Fruit fly (Drosophila melanogaster) whole organism, embryonic: ENCODE measurements around the gene CG44005.

Experiments used
- Atf3 ChIP-seq: fragments of 200-800 bp; sonication (Bioruptor generic); optimal IDR thresholded peaks from 3 replicates; lab custom pipeline; 2016; ENCODE audit warnings: missing biosample characterization, missing genetic modification characterization
- CG10321 ChIP-seq: fragments of 200-800 bp; sonication (Bioruptor generic); IDR thresholded peaks from 2 replicates; pipeline ENCODE4 v1.3.6; 2022; ENCODE audit warnings: missing biosample characterization, missing genetic modification characterization
- CG10431 ChIP-seq: fragments of 200-800 bp; sonication (Bioruptor generic); optimal IDR thresholded peaks from 3 replicates; lab custom pipeline; 2018; ENCODE audit warnings: missing biosample characterization, mild to moderate bottlenecking, missing genetic modification characterization
- CG10543 ChIP-seq: fragments of 200-800 bp; sonication (Bioruptor generic); optimal IDR thresholded peaks from 3 replicates; lab custom pipeline; 2017; ENCODE audit warnings: missing biosample characterization, mild to moderate bottlenecking, missing genetic modification characterization, moderate library complexity
- CG10654 ChIP-seq: fragments of 200-800 bp; sonication (Bioruptor generic); optimal IDR thresholded peaks from 2 replicates; lab custom pipeline; 2016; ENCODE audit warnings: missing biosample characterization, missing genetic modification characterization
- CG11696 ChIP-seq: fragments of 200-800 bp; sonication (Bioruptor generic); IDR thresholded peaks from 2 replicates; pipeline ENCODE4 v1.3.6; 2022; ENCODE audit warnings: missing biosample characterization, missing genetic modification characterization
- CG11723 ChIP-seq: fragments of 200-800 bp; sonication (Bioruptor generic); optimal IDR thresholded peaks from 2 replicates; lab custom pipeline; 2017; ENCODE audit warnings: missing biosample characterization, mild to moderate bottlenecking, missing genetic modification characterization
- CG13296 ChIP-seq: fragments of 200-800 bp; sonication (Bioruptor generic); optimal IDR thresholded peaks from 3 replicates; lab custom pipeline; 2018; ENCODE audit warnings: missing biosample characterization, mild to moderate bottlenecking, missing genetic modification characterization
- CG15269 ChIP-seq: fragments of 200-800 bp; sonication (Bioruptor generic); optimal IDR thresholded peaks from 2 replicates; lab custom pipeline; 2018; ENCODE audit warnings: missing biosample characterization, mild to moderate bottlenecking, missing genetic modification characterization, moderate library complexity
- CG17385 ChIP-seq: fragments of 200-800 bp; sonication (Bioruptor generic); optimal IDR thresholded peaks from 3 replicates; lab custom pipeline; 2018; ENCODE audit warnings: missing biosample characterization, mild to moderate bottlenecking, missing genetic modification characterization
- CG31365 ChIP-seq: fragments of 200-800 bp; sonication (Bioruptor generic); optimal IDR thresholded peaks from 2 replicates; lab custom pipeline; 2018; ENCODE audit warnings: missing biosample characterization, mild to moderate bottlenecking, missing genetic modification characterization
- CG31441 ChIP-seq: fragments of 200-800 bp; sonication (Bioruptor generic); IDR thresholded peaks from 2 replicates; pipeline ENCODE4 v1.3.6; 2022; ENCODE audit warnings: missing biosample characterization, missing genetic modification characterization
- CG34376 ChIP-seq: fragments of 200-800 bp; sonication (Bioruptor generic); optimal IDR thresholded peaks from 2 replicates; lab custom pipeline; 2018; ENCODE audit warnings: missing biosample characterization, mild to moderate bottlenecking, missing genetic modification characterization
- CG7839 ChIP-seq: fragments of 200-800 bp; sonication (Bioruptor generic); optimal IDR thresholded peaks from 3 replicates; lab custom pipeline; 2018; ENCODE audit warnings: missing biosample characterization, mild to moderate bottlenecking, missing genetic modification characterization, moderate library complexity
- CG8478 ChIP-seq: fragments of >200 bp; optimal IDR thresholded peaks from 2 replicates; lab custom pipeline; 2018
- Elba2 ChIP-seq: fragments of 200-800 bp; sonication (Bioruptor generic); optimal IDR thresholded peaks from 3 replicates; lab custom pipeline; 2016; ENCODE audit warnings: missing biosample characterization, missing genetic modification characterization
- HmgZ ChIP-seq: fragments of 200-800 bp; sonication (Bioruptor generic); optimal IDR thresholded peaks from 2 replicates; lab custom pipeline; 2018; ENCODE audit warnings: missing biosample characterization, mild to moderate bottlenecking, missing genetic modification characterization
- Hmr ChIP-seq: fragments of 200-800 bp; sonication (Bioruptor generic); optimal IDR thresholded peaks from 3 replicates; lab custom pipeline; 2017; ENCODE audit warnings: mild to moderate bottlenecking, missing biosample characterization, missing genetic modification reagents, missing genetic modification characterization
- Hr78 ChIP-seq, 2 experiments: fragments of 200-800 bp in 1 of 2; fragments of >200 bp in 1 of 2; sonication (Bioruptor generic) in 1 of 2; optimal IDR thresholded peaks; 2 replicates each; lab custom pipeline; 2017 to 2019; ENCODE audit warnings: missing biosample characterization in 2 of 2, missing genetic modification characterization in 2 of 2, mild to moderate bottlenecking in 1 of 2, moderate library complexity in 1 of 2
- Jarid2 ChIP-seq: fragments of 200-800 bp; sonication (Bioruptor generic); optimal IDR thresholded peaks from 3 replicates; lab custom pipeline; 2017; ENCODE audit warnings: mild to moderate bottlenecking, missing biosample characterization, missing genetic modification reagents, missing genetic modification characterization
- Lhr ChIP-seq: fragments of 200-800 bp; sonication (Bioruptor generic); optimal IDR thresholded peaks from 3 replicates; lab custom pipeline; 2017; ENCODE audit warnings: mild to moderate bottlenecking, missing biosample characterization, missing genetic modification reagents, missing genetic modification characterization
- Med ChIP-seq: fragments of 200-800 bp; sonication (Bioruptor generic); peaks from one replicate; lab custom pipeline; 2016; ENCODE audit warnings: missing biosample characterization, missing genetic modification characterization, mild to moderate bottlenecking, inconsistent platforms, moderate library complexity
- Meics ChIP-seq: fragments of 200-800 bp; sonication (Bioruptor generic); optimal IDR thresholded peaks from 2 replicates; lab custom pipeline; 2017; ENCODE audit warnings: missing biosample characterization, mild to moderate bottlenecking, missing genetic modification characterization
- Mrtf ChIP-seq: fragments of 200-800 bp; sonication (Bioruptor generic); IDR thresholded peaks from 3 replicates; pipeline ENCODE4 v1.3.6; 2022; ENCODE audit warnings: missing biosample characterization, missing genetic modification characterization
- Myb ChIP-seq: fragments of 200-800 bp; sonication (Bioruptor generic); optimal IDR thresholded peaks from 2 replicates; lab custom pipeline; 2016; ENCODE audit warnings: missing biosample characterization, missing genetic modification characterization
- Nf-YC ChIP-seq: fragments of 200-800 bp; optimal IDR thresholded peaks from 3 replicates; lab custom pipeline; 2019; ENCODE audit warnings: missing biosample characterization, mild to moderate bottlenecking, missing genetic modification characterization, moderate library complexity
- Pdp1 ChIP-seq, 2 experiments: fragments of 200-800 bp; sonication (Bioruptor generic); optimal IDR thresholded peaks; 3 replicates each; lab custom pipeline; 2016; ENCODE audit warnings: missing biosample characterization in 2 of 2, missing genetic modification characterization in 2 of 2, mild to moderate bottlenecking in 1 of 2, moderate library complexity in 1 of 2
- btn ChIP-seq: fragments of 200-800 bp; sonication (Bioruptor generic); optimal IDR thresholded peaks from 2 replicates; lab custom pipeline; 2016; ENCODE audit warnings: missing biosample characterization, missing genetic modification characterization
- caup ChIP-seq: fragments of 200-800 bp; sonication (Bioruptor generic); optimal IDR thresholded peaks from 3 replicates; lab custom pipeline; 2017; ENCODE audit warnings: missing biosample characterization, mild to moderate bottlenecking, missing genetic modification characterization, moderate library complexity; ENCODE audit not compliant: severe bottlenecking
- cg ChIP-seq: fragments of 200-800 bp; sonication (Bioruptor generic); optimal IDR thresholded peaks from 3 replicates; lab custom pipeline; 2019; ENCODE audit warnings: missing biosample characterization, mild to moderate bottlenecking, missing genetic modification characterization, moderate library complexity
- chinmo ChIP-seq: fragments of 200-800 bp; sonication (Bioruptor generic); IDR thresholded peaks from 4 replicates; pipeline ENCODE4 v1.3.6; 2022; ENCODE audit warnings: missing biosample characterization, missing genetic modification characterization; ENCODE audit not compliant: partially characterized antibody
- chn ChIP-seq: fragments of 200-800 bp; sonication (Bioruptor generic); optimal IDR thresholded peaks from 2 replicates; lab custom pipeline; 2016; ENCODE audit warnings: missing biosample characterization, missing genetic modification characterization
- disco-r ChIP-seq: fragments of 200-800 bp; sonication (Bioruptor generic); optimal IDR thresholded peaks from 2 replicates; lab custom pipeline; 2016; ENCODE audit warnings: missing biosample characterization, missing genetic modification characterization
- dmrt99B ChIP-seq: fragments of 200-800 bp; sonication (Bioruptor generic); optimal IDR thresholded peaks from 2 replicates; lab custom pipeline; 2018; ENCODE audit warnings: missing biosample characterization, mild to moderate bottlenecking, missing genetic modification characterization, moderate library complexity
- fd96Cb ChIP-seq: fragments of 200-800 bp; sonication (Bioruptor generic); optimal IDR thresholded peaks from 2 replicates; lab custom pipeline; 2018; ENCODE audit warnings: missing biosample characterization, mild to moderate bottlenecking, missing genetic modification characterization, moderate library complexity
- ftz-f1 ChIP-seq: fragments of 200-800 bp; sonication (Bioruptor generic); optimal IDR thresholded peaks from 2 replicates; lab custom pipeline; 2016; ENCODE audit warnings: missing biosample characterization, missing genetic modification characterization
- kni ChIP-seq: fragments of 200-800 bp; sonication (Bioruptor generic); optimal IDR thresholded peaks from 3 replicates; lab custom pipeline; 2017; ENCODE audit warnings: mild to moderate bottlenecking, missing biosample characterization, missing genetic modification reagents, missing genetic modification characterization
- knrl ChIP-seq: fragments of 200-800 bp; sonication (Bioruptor generic); IDR thresholded peaks from 3 replicates; pipeline ENCODE4 v1.3.6; 2022; ENCODE audit warnings: missing biosample characterization, missing genetic modification characterization; ENCODE audit not compliant: partially characterized antibody
- lilli ChIP-seq: fragments of 200-800 bp; sonication (Bioruptor generic); optimal IDR thresholded peaks from 3 replicates; lab custom pipeline; 2016; ENCODE audit warnings: missing biosample characterization, missing genetic modification characterization
- otp ChIP-seq: fragments of 200-800 bp; sonication (Bioruptor generic); IDR thresholded peaks from 3 replicates; pipeline ENCODE4, ENCODE4 v1.3.6; 2022; ENCODE audit warnings: missing biosample characterization, missing genetic modification characterization
- rib ChIP-seq: fragments of 200-800 bp; sonication (Bioruptor generic); IDR thresholded peaks from 2 replicates; pipeline ENCODE4 v1.3.6; 2022; ENCODE audit warnings: missing biosample characterization, missing genetic modification characterization
- sd ChIP-seq: fragments of 200-800 bp; sonication (Bioruptor generic); optimal IDR thresholded peaks from 3 replicates; lab custom pipeline; 2018; ENCODE audit warnings: missing biosample characterization, mild to moderate bottlenecking, missing genetic modification characterization, moderate library complexity
- sens ChIP-seq: fragments of 200-800 bp; sonication (Bioruptor generic); peaks from one replicate; lab custom pipeline; 2016; ENCODE audit warnings: missing biosample characterization, missing genetic modification characterization
- so ChIP-seq: fragments of 200-800 bp; sonication (Bioruptor generic); IDR thresholded peaks from 3 replicates; pipeline ENCODE4 v1.3.6; 2022; ENCODE audit warnings: missing biosample characterization, missing genetic modification characterization
- sqz ChIP-seq: fragments of 200-800 bp; sonication (Bioruptor generic); optimal IDR thresholded peaks from 3 replicates; lab custom pipeline; 2018; ENCODE audit warnings: missing biosample characterization, mild to moderate bottlenecking, missing genetic modification characterization
- stc ChIP-seq: fragments of 200-800 bp; sonication (Bioruptor generic); IDR thresholded peaks from 2 replicates; pipeline ENCODE4 v1.3.6; 2022; ENCODE audit warnings: missing biosample characterization, missing genetic modification characterization
- unpg ChIP-seq: fragments of 200-800 bp; sonication (Bioruptor generic); optimal IDR thresholded peaks from 3 replicates; lab custom pipeline; 2018; ENCODE audit warnings: missing biosample characterization, mild to moderate bottlenecking, missing genetic modification characterization, moderate library complexity
- z ChIP-seq: fragments of 200-800 bp; sonication (Bioruptor generic); IDR thresholded peaks from 3 replicates; pipeline ENCODE4 v1.3.6; 2022; ENCODE audit warnings: missing biosample characterization, missing genetic modification characterization

Gene CG44005

dm6 chr3L:18021886-18022285, 50.0 kb downstream of the CG44005 start (continued):
- 0 out of 3 replicates have a peak, but pooled peaks have one; percentile 11 for TF ChIP-seq Mrtf (GFP tag; lab: Robert Waterston, UW)

dm6 chr3L:18020944-18021343, 51.0 kb downstream of the CG44005 start:
- TF ChIP-seq chinmo (GFP tag; lab: Robert Waterston, UW) (peak; percentile 83; the same call in 3 of the 4 replicates), Atf3 (no peak), z (GFP tag; lab: Robert Waterston, UW) (peak; percentile 89), CG10431 (GFP tag; lab: Kevin White, UChicago) (no peak), CG15269 (tag; lab: Kevin White, UChicago) (peak; percentile 15), otp (GFP tag; lab: Robert Waterston, UW) (peak; percentile 40; the same call in 1 of the 3 replicates), CG10654 (no peak), cg (GFP tag; lab: Kevin White, UChicago) (peak; percentile 85), disco-r (GFP tag; lab: Kevin White, UChicago) (no peak), sens (GFP tag; lab: Kevin White, UChicago) (peak; percentile 18), Nf-YC (tag; lab: Kevin White, UChicago) (peak; percentile 52), HmgZ (tag; lab: Kevin White, UChicago) (peak; percentile 3), CG10543 (GFP tag; lab: Kevin White, UChicago) (peak; percentile 26), caup (peak; percentile 31), CG34376 (GFP tag; lab: Kevin White, UChicago) (peak; percentile 39), Myb (no peak), Jarid2 (GFP tag; lab: Kevin White, UChicago) (peak; percentile 14), Med (GFP tag; lab: Kevin White, UChicago) (peak; percentile 80), CG11723 (GFP tag; lab: Kevin White, UChicago) (peak; percentile 10), btn (GFP tag; lab: Kevin White, UChicago) (no peak), fd96Cb (tag; lab: Kevin White, UChicago) (no peak), chn (GFP tag; lab: Kevin White, UChicago) (no peak), knrl (no peak), sd (no peak), Pdp1 (GFP tag; optimal IDR thresholded peaks at IDR 0.05; lab: Kevin White, UChicago) (no peak), Hr78 (GFP tag; optimal IDR thresholded peaks at IDR 0.05; lab: Kevin White, UChicago) (no peak), CG7839 (tag; lab: Kevin White, UChicago) (peak; percentile 30), CG8478 (lab: Kevin White, UChicago) (peak; percentile 64), stc (GFP tag; lab: Robert Waterston, UW) (no peak), Hmr (GFP tag; lab: Kevin White, UChicago) (peak; percentile 34), unpg (GFP tag; lab: Kevin White, UChicago) (peak; percentile 1), CG31365 (tag; lab: Kevin White, UChicago) (peak; percentile 19), dmrt99B (tag; lab: Kevin White, UChicago) (peak; percentile 1), kni (peak; percentile 40), Meics (GFP tag; lab: Kevin White, UChicago) (peak; percentile 64), CG31441 (GFP tag; lab: Robert Waterston, UW) (peak; percentile 41; the same call in 1 of the 2 replicates), CG17385 (GFP tag; lab: Kevin White, UChicago) (peak; percentile 38), CG13296 (GFP tag; lab: Kevin White, UChicago) (peak; percentile 64), Lhr (GFP tag; lab: Kevin White, UChicago) (no peak), ftz-f1 (GFP tag; lab: Kevin White, UChicago) (peak; percentile 17), rib (GFP tag; lab: Robert Waterston, UW) (peak; percentile 17; the same call in 1 of the 2 replicates), so (GFP tag; lab: Robert Waterston, UW) (0 out of 3 replicates have a peak, but pooled peaks have one; percentile 13), CG11696 (0 out of 2 replicates have a peak, but pooled peaks have one; percentile 27), lilli (GFP tag; lab: Kevin White, UChicago) (no peak), Elba2 (GFP tag; lab: Kevin White, UChicago) (no peak), sqz (GFP tag; lab: Kevin White, UChicago) (peak; percentile 37), CG10321 (no peak)
